Worm (Caenorhabditis elegans): Measurements from ENCODE around the gene T24E12.11.

- TF ChIP-seq dve-1 (tag; optimal IDR thresholded peaks at IDR 0.05; ENCODE audit: insufficient read depth) (no peak), skn-1 (tag; optimal IDR thresholded peaks at IDR 0.05) (no peak), rbr-2 (tag; optimal IDR thresholded peaks at IDR 0.05) (no peak), nhr-28 (tag; optimal IDR thresholded peaks at IDR 0.05) (no peak), ztf-11 (tag; optimal IDR thresholded peaks at IDR 0.05) (no peak), zag-1 (tag; optimal IDR thresholded peaks at IDR 0.05) (no peak), nhr-237 (tag; optimal IDR thresholded peaks at IDR 0.05) (no peak), unc-62 (GFP tag; optimal IDR thresholded peaks at IDR 0.05 in 1 of 2) (no peak), unc-62 (tag; optimal IDR thresholded peaks at IDR 0.05) (no peak), hlh-30 (tag; optimal IDR thresholded peaks at IDR 0.05; ENCODE audit: insufficient read depth) (no peak), duxl-1 (tag; optimal IDR thresholded peaks at IDR 0.05; ENCODE audit: poor library complexity) (no peak)
Measured at ce11 chrII:3731723-3732122, 47.6 kb downstream of the T24E12.11 start, which contains the start of the genes sdz-12 and bath-31.

Measured in whole organism, L4 larva.